Fruit fly (Drosophila melanogaster) whole organism, embryonic: ENCODE measurements around the gene CG15330.

ENCODE experiments used
- B-H2 ChIP-seq: fragments of 200-800 bp; sonication (Bioruptor generic); optimal IDR thresholded peaks from 2 replicates; lab custom pipeline; 2018; ENCODE audit warnings: missing biosample characterization, mild to moderate bottlenecking, missing genetic modification characterization
- BtbVII ChIP-seq: fragments of 200-800 bp; sonication (Bioruptor generic); optimal IDR thresholded peaks from 3 replicates; lab custom pipeline; 2017; ENCODE audit warnings: missing biosample characterization, mild to moderate bottlenecking, missing genetic modification characterization
- C15 ChIP-seq: fragments of 200-800 bp; sonication (Bioruptor generic); IDR thresholded peaks from 3 replicates; pipeline ENCODE4 v1.3.6; 2022; ENCODE audit warnings: missing biosample characterization, missing genetic modification characterization
- CG12942 ChIP-seq: fragments of 200-800 bp; sonication (Bioruptor generic); optimal IDR thresholded peaks from 3 replicates; lab custom pipeline; 2016; ENCODE audit warnings: missing biosample characterization, missing genetic modification characterization
- CG18262 ChIP-seq: fragments of 200-800 bp; optimal IDR thresholded peaks from 3 replicates; lab custom pipeline; 2019; ENCODE audit warnings: missing biosample characterization, mild to moderate bottlenecking, missing genetic modification characterization, moderate library complexity
- CG1832 ChIP-seq: fragments of 200-800 bp; sonication (Bioruptor generic); optimal IDR thresholded peaks from 2 replicates; lab custom pipeline; 2017; ENCODE audit warnings: missing biosample characterization, mild to moderate bottlenecking, missing genetic modification characterization, inconsistent platforms
- CG18764 ChIP-seq: fragments of 200-800 bp; sonication (Bioruptor generic); optimal IDR thresholded peaks from 3 replicates; lab custom pipeline; 2016; ENCODE audit warnings: missing biosample characterization, missing genetic modification characterization
- CG2199 ChIP-seq: fragments of 200-800 bp; sonication (Bioruptor generic); IDR thresholded peaks from 3 replicates; pipeline ENCODE4 v1.3.6; 2022; ENCODE audit warnings: missing biosample characterization, missing genetic modification characterization
- CG32767 ChIP-seq: fragments of 200-800 bp; sonication (Bioruptor generic); IDR thresholded peaks from 2 replicates; pipeline ENCODE4 v1.3.6; 2022; ENCODE audit warnings: missing biosample characterization, missing genetic modification characterization
- CG42726 ChIP-seq: fragments of 200-800 bp; sonication (Bioruptor generic); IDR thresholded peaks from 2 replicates; pipeline ENCODE4 v1.3.6; 2022; ENCODE audit warnings: missing biosample characterization, missing genetic modification characterization; ENCODE audit not compliant: partially characterized antibody
- CG4328 ChIP-seq: fragments of 200-800 bp; sonication (Bioruptor generic); optimal IDR thresholded peaks from 3 replicates; lab custom pipeline; 2017; ENCODE audit warnings: missing biosample characterization, missing genetic modification reagents, missing genetic modification characterization
- CG4404 ChIP-seq: fragments of 200-800 bp; sonication (Bioruptor generic); IDR thresholded peaks from 2 replicates; pipeline ENCODE4 v1.3.6; 2022; ENCODE audit warnings: missing biosample characterization, missing genetic modification characterization
- CG4820 ChIP-seq: fragments of 200-800 bp; sonication (Bioruptor generic); optimal IDR thresholded peaks from 3 replicates; lab custom pipeline; 2016; ENCODE audit warnings: missing biosample characterization, missing genetic modification characterization
- CG5953 ChIP-seq: fragments of 200-800 bp; sonication (Bioruptor generic); IDR thresholded peaks from 2 replicates; pipeline ENCODE4 v1.3.6; 2022; ENCODE audit warnings: missing biosample characterization, missing genetic modification characterization
- CG6175 ChIP-seq: fragments of 200-800 bp; sonication (Bioruptor generic); IDR thresholded peaks from 3 replicates; pipeline ENCODE4 v1.3.6; 2022; ENCODE audit warnings: missing biosample characterization, missing genetic modification characterization
- CG6689 ChIP-seq: fragments of 200-800 bp; sonication (Bioruptor generic); IDR thresholded peaks from 2 replicates; pipeline ENCODE4 v1.3.6; 2022; ENCODE audit warnings: missing biosample characterization, missing genetic modification characterization
- CG6854 ChIP-seq: fragments of 200-800 bp; sonication (Bioruptor generic); optimal IDR thresholded peaks from 3 replicates; lab custom pipeline; 2017; ENCODE audit warnings: missing biosample characterization, mild to moderate bottlenecking, missing genetic modification characterization
- CG7987 ChIP-seq: fragments of 200-800 bp; sonication (Bioruptor generic); optimal IDR thresholded peaks from 2 replicates; lab custom pipeline; 2018; ENCODE audit warnings: missing biosample characterization, mild to moderate bottlenecking, missing genetic modification characterization, moderate library complexity
- Drgx ChIP-seq: fragments of 200-800 bp; sonication (Bioruptor generic); IDR thresholded peaks from 2 replicates; pipeline ENCODE4 v1.3.6; 2022; ENCODE audit warnings: missing biosample characterization, missing genetic modification characterization
- H2.0 ChIP-seq: fragments of 200-800 bp; sonication (Bioruptor generic); IDR thresholded peaks from 2 replicates; pipeline ENCODE4 v1.3.6; 2022; ENCODE audit warnings: missing biosample characterization, missing genetic modification characterization
- HLH54F ChIP-seq: fragments of 200-800 bp; sonication (Bioruptor generic); optimal IDR thresholded peaks from 3 replicates; lab custom pipeline; 2016; ENCODE audit warnings: missing biosample characterization, missing genetic modification characterization
- Hr78 ChIP-seq, 2 experiments: fragments of 200-800 bp in 1 of 2; fragments of >200 bp in 1 of 2; sonication (Bioruptor generic) in 1 of 2; optimal IDR thresholded peaks; 2 replicates each; lab custom pipeline; 2017 to 2019; ENCODE audit warnings: missing biosample characterization in 2 of 2, missing genetic modification characterization in 2 of 2, mild to moderate bottlenecking in 1 of 2, moderate library complexity in 1 of 2
- Hsf ChIP-seq: fragments of 200-800 bp; sonication (Bioruptor generic); optimal IDR thresholded peaks from 3 replicates; lab custom pipeline; 2016; ENCODE audit warnings: missing biosample characterization, missing genetic modification characterization
- NC2β ChIP-seq: fragments of 200-800 bp; sonication (Bioruptor generic); optimal IDR thresholded peaks from 2 replicates; lab custom pipeline; 2016; ENCODE audit warnings: missing biosample characterization, missing genetic modification characterization
- NFAT ChIP-seq: fragments of 200-800 bp; sonication (Bioruptor generic); IDR thresholded peaks from 2 replicates; pipeline ENCODE4 v1.3.6; 2022; ENCODE audit warnings: missing biosample characterization, missing genetic modification characterization
- Rx ChIP-seq: fragments of 200-800 bp; sonication (Bioruptor generic); IDR thresholded peaks from 2 replicates; pipeline ENCODE4 v1.3.6; 2022; ENCODE audit warnings: missing biosample characterization, missing genetic modification characterization
- Sry-δ ChIP-seq: fragments of 200-800 bp; sonication (Bioruptor generic); optimal IDR thresholded peaks from 2 replicates; lab custom pipeline; 2016; ENCODE audit warnings: missing biosample characterization, missing genetic modification characterization
- ato ChIP-seq: fragments of 200-800 bp; sonication (Bioruptor generic); IDR thresholded peaks from 2 replicates; pipeline ENCODE4 v1.3.6; 2022; ENCODE audit warnings: missing biosample characterization, missing genetic modification characterization; ENCODE audit not compliant: partially characterized antibody
- cad ChIP-seq: fragments of >200 bp; optimal IDR thresholded peaks from 2 replicates; lab custom pipeline; 2017; ENCODE audit warnings: missing biosample characterization, missing genetic modification characterization
- chn ChIP-seq: fragments of 200-800 bp; sonication (Bioruptor generic); optimal IDR thresholded peaks from 2 replicates; lab custom pipeline; 2016; ENCODE audit warnings: missing biosample characterization, missing genetic modification characterization
- ci ChIP-seq: fragments of 200-800 bp; sonication (Bioruptor generic); IDR thresholded peaks from 3 replicates; pipeline ENCODE4 v1.3.6; 2022; ENCODE audit warnings: missing biosample characterization, missing genetic modification characterization
- fd102C ChIP-seq: fragments of 200-800 bp; sonication (Bioruptor generic); optimal IDR thresholded peaks from 2 replicates; lab custom pipeline; 2018; ENCODE audit warnings: missing biosample characterization, mild to moderate bottlenecking, missing genetic modification characterization, moderate library complexity
- gcm2 ChIP-seq: fragments of 200-800 bp; sonication (Bioruptor generic); optimal IDR thresholded peaks from 2 replicates; lab custom pipeline; 2016; ENCODE audit warnings: missing biosample characterization, missing genetic modification characterization
- grau ChIP-seq: fragments of 200-800 bp; optimal IDR thresholded peaks from 3 replicates; lab custom pipeline; 2019; ENCODE audit warnings: missing biosample characterization, mild to moderate bottlenecking, missing genetic modification characterization, moderate library complexity
- her ChIP-seq: fragments of 200-800 bp; sonication (Bioruptor generic); optimal IDR thresholded peaks from 2 replicates; lab custom pipeline; 2016; ENCODE audit warnings: missing biosample characterization, missing genetic modification characterization
- hth ChIP-seq: fragments of >200 bp; optimal IDR thresholded peaks from 2 replicates; lab custom pipeline; 2017; ENCODE audit warnings: inconsistent platforms
- luna ChIP-seq: fragments of 200-800 bp; sonication (Bioruptor generic); optimal IDR thresholded peaks from 2 replicates; lab custom pipeline; 2016; ENCODE audit warnings: missing biosample characterization, missing genetic modification characterization
- mam ChIP-seq: fragments of 200-800 bp; sonication (Bioruptor generic); optimal IDR thresholded peaks from 3 replicates; lab custom pipeline; 2016; ENCODE audit warnings: missing biosample characterization, missing genetic modification characterization
- nmo ChIP-seq: fragments of 200-800 bp; sonication (Bioruptor generic); optimal IDR thresholded peaks from 2 replicates; lab custom pipeline; 2018; ENCODE audit warnings: missing biosample characterization, mild to moderate bottlenecking, missing genetic modification characterization, moderate library complexity
- pan ChIP-seq, 4 experiments: fragments of >200 bp in 3 of 4; fragments of 200-800 bp in 1 of 4; sonication (Bioruptor generic) in 1 of 4; optimal IDR thresholded peaks in 3 of 4; IDR thresholded peaks in 1 of 4; 2 replicates each; pipeline versions ENCODE4 v1.3.6 to Lab custom; 2017 to 2022; ENCODE audit warnings: missing biosample characterization in 2 of 4, missing genetic modification characterization in 2 of 4, mixed read lengths in 1 of 4
- pfk ChIP-seq: fragments of 200-800 bp; sonication (Bioruptor generic); optimal IDR thresholded peaks from 2 replicates; lab custom pipeline; 2018; ENCODE audit warnings: missing biosample characterization, mild to moderate bottlenecking, missing genetic modification characterization, moderate library complexity
- pnt ChIP-seq: fragments of 200-800 bp; sonication (Bioruptor generic); optimal IDR thresholded peaks from 3 replicates; lab custom pipeline; 2016; ENCODE audit warnings: missing biosample characterization, missing genetic modification characterization
- sisA ChIP-seq: fragments of 200-800 bp; sonication (Bioruptor generic); IDR thresholded peaks from 2 replicates; pipeline ENCODE4 v1.3.6; 2022; ENCODE audit warnings: missing biosample characterization, missing genetic modification characterization
- sna ChIP-seq: fragments of 200-800 bp; sonication (Bioruptor generic); IDR thresholded peaks from 2 replicates; pipeline ENCODE4 v1.3.6; 2022; ENCODE audit warnings: missing biosample characterization, missing genetic modification characterization; ENCODE audit not compliant: partially characterized antibody
- tna ChIP-seq: fragments of 200-800 bp; sonication (Bioruptor generic); IDR thresholded peaks from 2 replicates; pipeline ENCODE4 v1.3.6; 2022; ENCODE audit warnings: missing biosample characterization, missing genetic modification characterization; ENCODE audit not compliant: partially characterized antibody
- unpg ChIP-seq: fragments of 200-800 bp; sonication (Bioruptor generic); optimal IDR thresholded peaks from 3 replicates; lab custom pipeline; 2018; ENCODE audit warnings: missing biosample characterization, mild to moderate bottlenecking, missing genetic modification characterization, moderate library complexity
- zen2 ChIP-seq: fragments of 200-800 bp; sonication (Bioruptor generic); IDR thresholded peaks from 3 replicates; pipeline ENCODE4 v1.3.6; 2022; ENCODE audit warnings: missing biosample characterization, missing genetic modification characterization; ENCODE audit not compliant: partially characterized antibody
- zfh1 ChIP-seq: fragments of 200-800 bp; sonication (Bioruptor generic); IDR thresholded peaks from 3 replicates; pipeline ENCODE4 v1.3.6; 2022; ENCODE audit warnings: missing biosample characterization, missing genetic modification characterization

CG15330 gene

dm6 chrX:7944772-7945722 lies 10.8 kb upstream of the CG15330 start (continued):
- TF ChIP-seq Hr78 (GFP tag; optimal IDR thresholded peaks at IDR 0.05; lab: Kevin White, UChicago) (peak in 1 of 2 experiments; percentile 99), luna (GFP tag; lab: Kevin White, UChicago) (no peak), grau (tag; lab: Kevin White, UChicago) (peak; percentile 50), CG5953 (GFP tag; lab: Robert Waterston, UW) (no peak), H2.0 (GFP tag; lab: Robert Waterston, UW) (no peak), mam (peak; percentile 28), CG42726 (no peak), tna (GFP tag; lab: Robert Waterston, UW) (no peak), CG1832 (GFP tag; lab: Kevin White, UChicago) (no peak), chn (GFP tag; lab: Kevin White, UChicago) (peak; percentile 31), CG32767 (GFP tag; lab: Robert Waterston, UW) (no peak), NFAT (GFP tag; lab: Robert Waterston, UW) (no peak), pan (optimal IDR thresholded peaks at IDR 0.05; lab: Kevin White, UChicago) (no peak), pan (GFP tag; optimal IDR thresholded peaks at IDR 0.05 in 1 of 2, IDR thresholded peaks at IDR 0.05 in 1 of 2) (peak in 1 of 2 experiments; percentile 57), her (GFP tag; lab: Kevin White, UChicago) (no peak), cad (GFP tag; lab: Kevin White, UChicago) (no peak), ci (GFP tag; lab: Robert Waterston, UW) (no peak), pnt (GFP tag; lab: Kevin White, UChicago) (peak; percentile 41), CG18262 (tag; lab: Kevin White, UChicago) (peak; percentile 46), Drgx (peak; percentile 62), ato (GFP tag; lab: Robert Waterston, UW) (no peak), BtbVII (no peak), zen2 (GFP tag; lab: Robert Waterston, UW) (no peak), CG4820 (GFP tag; lab: Kevin White, UChicago) (peak; percentile 8), CG4328 (GFP tag; lab: Kevin White, UChicago) (no peak), gcm2 (GFP tag; lab: Kevin White, UChicago) (no peak), CG7987 (GFP tag; lab: Kevin White, UChicago) (no peak), CG4404 (GFP tag; lab: Robert Waterston, UW) (no peak), Sry-δ (GFP tag; lab: Kevin White, UChicago) (no peak), CG6689 (GFP tag; lab: Robert Waterston, UW) (peak; percentile 47), Hsf (GFP tag; lab: Kevin White, UChicago) (peak; percentile 21), B-H2 (no peak), CG18764 (GFP tag; lab: Kevin White, UChicago) (no peak), hth (no peak), NC2β (GFP tag; lab: Kevin White, UChicago) (no peak), unpg (peak; percentile 31), CG6854 (GFP tag; lab: Kevin White, UChicago) (no peak), CG2199 (GFP tag; lab: Robert Waterston, UW) (0 out of 3 replicates have a peak, but pooled peaks have one; percentile 13), nmo (GFP tag; lab: Kevin White, UChicago) (peak; percentile 24), fd102C (no peak), Rx (GFP tag; lab: Robert Waterston, UW) (no peak), HLH54F (GFP tag; lab: Kevin White, UChicago) (no peak), pfk (GFP tag; lab: Kevin White, UChicago) (no peak), sna (GFP tag; lab: Robert Waterston, UW) (0 out of 2 replicates have a peak, but pooled peaks have one; percentile 19), C15 (GFP tag; lab: Robert Waterston, UW) (no peak), CG6175 (0 out of 3 replicates have a peak, but pooled peaks have one; percentile 10), zfh1 (GFP tag; lab: Robert Waterston, UW) (no peak; the same call in 2 of the 3 replicates), CG12942 (GFP tag; lab: Kevin White, UChicago) (no peak), sisA (GFP tag; lab: Robert Waterston, UW) (0 out of 2 replicates have a peak, but pooled peaks have one; percentile 15)
